Fruit fly (Drosophila melanogaster): ENCODE results near the gene CG9312.

Gene CG9312

DNA sequence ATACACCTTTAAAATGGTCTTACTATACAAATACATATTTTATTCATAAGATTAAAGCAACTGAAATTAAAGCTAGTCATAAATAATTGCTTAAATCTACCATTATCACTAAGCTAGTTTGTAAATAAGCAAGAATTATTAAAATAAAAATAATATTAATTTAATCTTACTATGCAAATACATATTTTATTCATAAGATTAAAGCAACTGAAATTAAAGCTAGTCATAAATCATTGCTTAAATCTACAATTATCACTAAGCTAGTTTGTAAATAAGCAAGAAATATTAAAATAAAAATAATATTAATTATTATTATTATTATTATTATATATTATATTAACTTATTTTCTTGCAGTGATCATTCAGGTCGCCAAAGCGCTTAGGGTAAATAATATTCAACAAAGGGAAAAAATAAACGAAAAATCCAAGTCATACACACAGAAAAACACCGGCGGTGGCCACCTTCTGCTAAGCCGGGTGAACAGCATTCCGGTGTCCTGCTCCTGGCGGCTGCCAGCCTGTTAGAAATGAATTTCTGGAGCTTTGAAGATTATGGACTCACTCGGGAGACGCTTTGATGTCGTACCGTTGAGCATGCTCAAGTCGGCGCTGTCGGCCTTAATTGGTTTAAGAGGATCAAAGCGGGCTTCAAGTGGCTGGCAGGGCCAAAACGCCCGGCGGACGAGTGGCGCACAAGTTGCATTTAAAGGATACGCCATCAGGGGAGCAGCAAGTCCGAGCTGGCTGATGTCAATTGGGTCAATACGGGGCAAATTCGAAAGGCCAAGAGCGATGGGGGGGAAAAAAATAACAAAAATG is 38.5 kb downstream of the CG9312 start (continued):
- TF ChIP-seq CG7839 (tag; optimal IDR thresholded peaks at IDR 0.05): peak; percentile 79
- TF ChIP-seq D19A (tag; optimal IDR thresholded peaks at IDR 0.05): peak; percentile 79
- no peak for TF ChIP-seq Pdp1 (GFP tag; optimal IDR thresholded peaks at IDR 0.05)
- peak; percentile 55 for TF ChIP-seq zf30C (GFP tag; optimal IDR thresholded peaks at IDR 0.05)
- no peak for TF ChIP-seq pb (GFP tag; optimal IDR thresholded peaks at IDR 0.05)
- no peak for TF ChIP-seq Gsc (GFP tag; IDR thresholded peaks at IDR 0.05)
- no peak for TF ChIP-seq disco-r (GFP tag; optimal IDR thresholded peaks at IDR 0.05)
- TF ChIP-seq nmo (GFP tag; optimal IDR thresholded peaks at IDR 0.05): peak; percentile 32
- 0 out of 2 replicates have a peak, but pooled peaks have one; percentile 29 for TF ChIP-seq CG6689 (GFP tag; IDR thresholded peaks at IDR 0.05)
- peak; percentile 53 for TF ChIP-seq CG15269 (tag; optimal IDR thresholded peaks at IDR 0.05)
- TF ChIP-seq nerfin-1 (tag; optimal IDR thresholded peaks at IDR 0.05): peak; percentile 91
- no peak for TF ChIP-seq gro (GFP tag; optimal IDR thresholded peaks at IDR 0.05)
- TF ChIP-seq crol (GFP tag; IDR thresholded peaks at IDR 0.05): no peak
- peak; percentile 42 for TF ChIP-seq cwo (GFP tag; optimal IDR thresholded peaks at IDR 0.05)
- TF ChIP-seq chm (GFP tag; IDR thresholded peaks at IDR 0.05): no peak
- TF ChIP-seq slbo (GFP tag; IDR thresholded peaks at IDR 0.05): 0 out of 2 replicates have a peak, but pooled peaks have one; percentile 9
- TF ChIP-seq Oli (tag; optimal IDR thresholded peaks at IDR 0.05): peak; percentile 37
- TF ChIP-seq CG16813 (GFP tag; IDR thresholded peaks at IDR 0.05; ENCODE audit: partially characterized antibody): no peak
- TF ChIP-seq H15 (GFP tag; IDR thresholded peaks at IDR 0.05): 0 out of 3 replicates have a peak, but pooled peaks have one; percentile 9
- TF ChIP-seq CG1233 (GFP tag; optimal IDR thresholded peaks at IDR 0.05): peak; percentile 29
- no peak for TF ChIP-seq pfk (GFP tag; optimal IDR thresholded peaks at IDR 0.05)
- TF ChIP-seq CG2678 (tag; optimal IDR thresholded peaks at IDR 0.05): peak; percentile 76
- peak; percentile 25; the same call in 1 of the 2 replicates for TF ChIP-seq CG9215 (GFP tag; IDR thresholded peaks at IDR 0.05)
- peak; percentile 40 for TF ChIP-seq Med (GFP tag)
- no peak for TF ChIP-seq Ets65A (GFP tag)
- no peak for TF ChIP-seq ase (GFP tag; IDR thresholded peaks at IDR 0.05)
- peak; percentile 39 for TF ChIP-seq PHDP (tag; optimal IDR thresholded peaks at IDR 0.05)
- peak; percentile 51 for TF ChIP-seq CG13424 (tag; optimal IDR thresholded peaks at IDR 0.05)
- peak; percentile 66 for TF ChIP-seq CG11504 (tag; optimal IDR thresholded peaks at IDR 0.05)
- peak; percentile 21 for TF ChIP-seq CG10147 (GFP tag; optimal IDR thresholded peaks at IDR 0.05)
- TF ChIP-seq CG30020 (tag; optimal IDR thresholded peaks at IDR 0.05): no peak
- TF ChIP-seq prd (optimal IDR thresholded peaks at IDR 0.05): no peak
- no peak for TF ChIP-seq prd (GFP tag; IDR thresholded peaks at IDR 0.05)
- no peak for TF ChIP-seq CG12769 (tag; optimal IDR thresholded peaks at IDR 0.05)
- TF ChIP-seq BtbVII (GFP tag; optimal IDR thresholded peaks at IDR 0.05): peak; percentile 43
- no peak for TF ChIP-seq lilli (GFP tag; optimal IDR thresholded peaks at IDR 0.05)
- TF ChIP-seq kah (GFP tag; optimal IDR thresholded peaks at IDR 0.05): no peak
- peak; percentile 29 for TF ChIP-seq fd96Cb (tag; optimal IDR thresholded peaks at IDR 0.05)
- TF ChIP-seq Opbp (GFP tag; IDR thresholded peaks at IDR 0.05; ENCODE audit: partially characterized antibody): no peak
- TF ChIP-seq cad (GFP tag; optimal IDR thresholded peaks at IDR 0.05): no peak
- peak; percentile 58 for TF ChIP-seq CG10979 (tag; optimal IDR thresholded peaks at IDR 0.05)
- no peak for TF ChIP-seq Dbx (GFP tag; IDR thresholded peaks at IDR 0.05)
- peak; percentile 54 for TF ChIP-seq Fer1 (GFP tag; optimal IDR thresholded peaks at IDR 0.05)
- TF ChIP-seq Dip2 (GFP tag; IDR thresholded peaks at IDR 0.05): no peak
- peak; percentile 6 for TF ChIP-seq Deaf1 (tag; optimal IDR thresholded peaks at IDR 0.05)
- no peak for TF ChIP-seq ranshi (GFP tag; IDR thresholded peaks at IDR 0.05)
- no peak for TF ChIP-seq CG32772 (GFP tag; IDR thresholded peaks at IDR 0.05)
- TF ChIP-seq CG10209 (GFP tag; optimal IDR thresholded peaks at IDR 0.05): peak; percentile 40
- peak; percentile 53 for TF ChIP-seq CG30403 (GFP tag; optimal IDR thresholded peaks at IDR 0.05)

Measured in whole organism, embryonic.